Fruit fly (Drosophila melanogaster): ENCODE measurements around the gene CG43092.

- no peak for TF ChIP-seq usp (GFP tag; optimal IDR thresholded peaks at IDR 0.05)
- no peak for TF ChIP-seq EcR (GFP tag; optimal IDR thresholded peaks at IDR 0.05)
- no peak for TF ChIP-seq CG8478 (optimal IDR thresholded peaks at IDR 0.05)
- TF ChIP-seq pan (optimal IDR thresholded peaks at IDR 0.05) = no peak
- no peak for TF ChIP-seq psq (optimal IDR thresholded peaks at IDR 0.05)
- TF ChIP-seq Dll (optimal IDR thresholded peaks at IDR 0.05) = no peak
Observed at dm6 chr3R:22793953-22794352, 24.5 kb upstream of the CG43092 start.
